Fruit fly (Drosophila melanogaster): ENCODE measurements around the gene CG45413.

CG45413 gene

DNA sequence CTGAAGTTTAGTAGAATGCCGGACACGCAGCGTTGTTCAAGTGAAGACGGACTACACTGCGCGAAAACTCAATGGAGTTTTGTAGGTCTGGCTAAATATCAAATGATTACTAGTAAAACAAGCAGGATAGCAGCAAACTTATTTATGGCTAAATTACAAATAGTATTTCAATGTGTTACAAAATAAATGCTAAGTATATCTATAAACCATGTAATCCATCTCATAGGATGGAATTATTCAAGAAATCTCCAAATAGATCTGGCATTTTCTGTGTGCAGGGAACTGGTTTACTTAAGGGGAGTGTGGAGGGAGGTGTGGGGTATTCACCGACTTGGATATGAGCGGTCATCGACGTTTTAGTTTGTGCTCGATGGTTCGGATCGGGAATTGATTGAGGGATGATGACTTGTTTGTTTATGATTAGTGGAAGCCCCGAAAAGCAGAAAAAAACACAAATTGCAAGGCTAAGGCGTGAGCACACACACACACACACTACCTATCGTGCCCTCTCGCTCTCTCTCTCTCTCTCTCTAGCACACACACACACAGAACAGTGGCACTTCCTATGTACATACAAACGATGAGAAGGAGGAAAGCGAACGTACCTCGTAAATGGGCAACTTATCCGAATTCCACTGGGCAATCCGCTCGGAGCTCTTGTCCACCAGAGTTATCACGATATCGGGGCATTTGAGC lies 32.2 kb upstream of the CG45413 start (continued):
- peak; percentile 84 for TF ChIP-seq CG17359 (tag; optimal IDR thresholded peaks at IDR 0.05)
- peak; percentile 6 for TF ChIP-seq D19B (GFP tag; optimal IDR thresholded peaks at IDR 0.05)
- no peak for TF ChIP-seq CG2129 (GFP tag; IDR thresholded peaks at IDR 0.05; ENCODE audit: partially characterized antibody)
- peak; percentile 61 for TF ChIP-seq gcm (GFP tag; optimal IDR thresholded peaks at IDR 0.05)
- TF ChIP-seq Gsc (GFP tag; IDR thresholded peaks at IDR 0.05) = no peak
- no peak for TF ChIP-seq CG14965 (GFP tag; optimal IDR thresholded peaks at IDR 0.05; ENCODE audit: borderline replicate concordance)
- TF ChIP-seq CG2678 (tag; optimal IDR thresholded peaks at IDR 0.05) = peak; percentile 89
- TF ChIP-seq dm (GFP tag; optimal IDR thresholded peaks at IDR 0.05) = peak; percentile 52
- peak; percentile 73 for TF ChIP-seq Six4 (GFP tag; optimal IDR thresholded peaks at IDR 0.05)
- TF ChIP-seq CG12236 (GFP tag; optimal IDR thresholded peaks at IDR 0.05) = peak; percentile 82
- TF ChIP-seq knrl (GFP tag; IDR thresholded peaks at IDR 0.05; ENCODE audit: partially characterized antibody) = no peak
- TF ChIP-seq H2.0 (GFP tag; IDR thresholded peaks at IDR 0.05) = peak; percentile 67
- no peak for TF ChIP-seq fru (optimal IDR thresholded peaks at IDR 0.05)
- no peak for TF ChIP-seq hkb (optimal IDR thresholded peaks at IDR 0.05)
- TF ChIP-seq hkb (GFP tag; IDR thresholded peaks at IDR 0.05) = peak; percentile 70; the same call in 1 of the 2 replicates
- TF ChIP-seq CG32767 (GFP tag; IDR thresholded peaks at IDR 0.05) = peak; percentile 67
- TF ChIP-seq ab (GFP tag; optimal IDR thresholded peaks at IDR 0.05) = peak; percentile 44
- TF ChIP-seq crol (GFP tag; IDR thresholded peaks at IDR 0.05) = peak; percentile 88
- peak; percentile 78 for TF ChIP-seq bab2 (GFP tag; optimal IDR thresholded peaks at IDR 0.05)
- TF ChIP-seq twi (tag; optimal IDR thresholded peaks at IDR 0.05) = peak; percentile 54
- peak; percentile 56 for TF ChIP-seq CG9817 (tag; optimal IDR thresholded peaks at IDR 0.05)
- TF ChIP-seq CG13775 (GFP tag; optimal IDR thresholded peaks at IDR 0.05) = peak; percentile 76
- TF ChIP-seq sisA (GFP tag; IDR thresholded peaks at IDR 0.05) = peak; percentile 72
- TF ChIP-seq CG15073 (GFP tag; optimal IDR thresholded peaks at IDR 0.05) = peak; percentile 0
- TF ChIP-seq CG18262 (tag; optimal IDR thresholded peaks at IDR 0.05) = peak; percentile 86
- peak; percentile 39 for TF ChIP-seq Atf3 (GFP tag; optimal IDR thresholded peaks at IDR 0.05)
- peak; percentile 34 for TF ChIP-seq Sry-β (GFP tag; optimal IDR thresholded peaks at IDR 0.05)
- no peak for TF ChIP-seq Dref (GFP tag; IDR thresholded peaks at IDR 0.05)
- no peak for TF ChIP-seq CG5180 (GFP tag; optimal IDR thresholded peaks at IDR 0.05)
- no peak for TF ChIP-seq CTCF (GFP tag; optimal IDR thresholded peaks at IDR 0.05)
- peak; percentile 80 for TF ChIP-seq tin (GFP tag; optimal IDR thresholded peaks at IDR 0.05)
- TF ChIP-seq zf30C (GFP tag; optimal IDR thresholded peaks at IDR 0.05) = peak; percentile 90
- 0 out of 2 replicates have a peak, but pooled peaks have one; percentile 30 for TF ChIP-seq CG43689 (GFP tag; IDR thresholded peaks at IDR 0.05)
- TF ChIP-seq CG17361 (GFP tag; IDR thresholded peaks at IDR 0.05) = peak; percentile 80
- TF ChIP-seq Nf-YC (tag; optimal IDR thresholded peaks at IDR 0.05) = no peak
- TF ChIP-seq zen2 (GFP tag; IDR thresholded peaks at IDR 0.05; ENCODE audit: partially characterized antibody) = no peak
- peak; percentile 21 for TF ChIP-seq slou (GFP tag; optimal IDR thresholded peaks at IDR 0.05)
- peak; percentile 62 for TF ChIP-seq esg (GFP tag; conservative IDR thresholded peaks at IDR 0.05)
- TF ChIP-seq danr (GFP tag; IDR thresholded peaks at IDR 0.05) = peak; percentile 35; the same call in 1 of the 2 replicates
- peak; percentile 79 for TF ChIP-seq CG12155 (GFP tag; optimal IDR thresholded peaks at IDR 0.05)
- TF ChIP-seq lbe (GFP tag; optimal IDR thresholded peaks at IDR 0.05) = no peak
- TF ChIP-seq hbn (GFP tag; IDR thresholded peaks at IDR 0.05; ENCODE audit: partially characterized antibody) = no peak
- TF ChIP-seq sim (GFP tag; IDR thresholded peaks at IDR 0.05) = peak; percentile 27; the same call in 1 of the 2 replicates
- peak; percentile 11; the same call in 1 of the 3 replicates for TF ChIP-seq CG34224 (GFP tag; IDR thresholded peaks at IDR 0.05; ENCODE audit: partially characterized antibody)
- peak; percentile 65 for TF ChIP-seq Asciz (GFP tag; optimal IDR thresholded peaks at IDR 0.05)
- peak; percentile 11 for TF ChIP-seq CG4617 (GFP tag; optimal IDR thresholded peaks at IDR 0.05; ENCODE audit: borderline replicate concordance)
- TF ChIP-seq Dp (GFP tag; optimal IDR thresholded peaks at IDR 0.05) = no peak
- TF ChIP-seq run (tag; optimal IDR thresholded peaks at IDR 0.05) = peak; percentile 71
- TF ChIP-seq ato (GFP tag; IDR thresholded peaks at IDR 0.05; ENCODE audit: partially characterized antibody) = no peak

Data from whole organism, embryonic.